Worm (Caenorhabditis elegans) whole organism, young adult: Measurements from ENCODE around the gene C06E4.5.
"Not testable (repeated sequence)": the region's sequence is repeated elsewhere in the genome, so short reads cannot be mapped to it uniquely, and the experiment has no call there.

Source experiments
- B0019.2 ChIP-seq: fragments of 200-800 bp; sonication (Bioruptor generic); conservative IDR thresholded peaks from 2 replicates; pipeline ENCODE4 v1.3.6; 2022; ENCODE audit warnings: missing genetic modification reagents, missing genetic modification characterization, missing compliant biosample characterization
- B0261.1 ChIP-seq: sonication (generic microtip); optimal IDR thresholded peaks from 2 replicates; lab custom pipeline; 2016; ENCODE audit warnings: mild to moderate bottlenecking, missing genetic modification characterization, moderate library complexity, missing compliant biosample characterization
- C06A6.2 ChIP-seq: fragments of 200-800 bp; sonication (Bioruptor generic); conservative IDR thresholded peaks from 2 replicates; pipeline ENCODE4 v1.3.6; 2022; ENCODE audit warnings: missing genetic modification characterization, missing compliant biosample characterization
- F23B12.7 ChIP-seq: sonication (generic microtip); optimal IDR thresholded peaks from 2 replicates; lab custom pipeline; 2017; ENCODE audit warnings: missing genetic modification characterization, mild to moderate bottlenecking, missing compliant biosample characterization, antibody characterized with exemption, moderate library complexity; ENCODE audit not compliant: insufficient read depth
- F52B5.7 ChIP-seq: sonication (generic microtip); optimal IDR thresholded peaks from 2 replicates; lab custom pipeline; 2016; ENCODE audit warnings: mild to moderate bottlenecking, missing genetic modification characterization, missing compliant biosample characterization
- F57A8.1 ChIP-seq: fragments of 200-800 bp; sonication (Bioruptor generic); optimal IDR thresholded peaks from 2 replicates; lab custom pipeline; 2018; ENCODE audit warnings: mild to moderate bottlenecking, missing genetic modification characterization, moderate library complexity, missing compliant biosample characterization
- Y53F4B.3 ChIP-seq: fragments of 200-800 bp; sonication (Bioruptor generic); IDR thresholded peaks from 2 replicates; pipeline ENCODE4 v1.3.6; 2022; ENCODE audit warnings: missing genetic modification reagents, missing genetic modification characterization, missing compliant biosample characterization
- Y67H2A.10 ChIP-seq: fragments of 200-800 bp; sonication (Bioruptor generic); conservative IDR thresholded peaks from 2 replicates; pipeline ENCODE4 v1.3.6; 2022; ENCODE audit warnings: missing genetic modification reagents, missing genetic modification characterization, missing compliant biosample characterization
- ama-1 ChIP-seq, 3 experiments: fragments of 150-350 bp in 1 of 3; sonication (generic microtip) in 2 of 3; optimal IDR thresholded peaks; 2 replicates each; lab custom pipeline; 2014 to 2018; ENCODE audit warnings: missing biosample characterization in 2 of 3, missing genetic modification characterization in 2 of 3, missing genetic modification reagents in 2 of 3
- athp-1 ChIP-seq: sonication (generic microtip); optimal IDR thresholded peaks from 2 replicates; lab custom pipeline; 2017; ENCODE audit warnings: mild to moderate bottlenecking, missing genetic modification characterization, missing compliant biosample characterization
- attf-5 ChIP-seq: fragments of 200-800 bp; sonication (Bioruptor generic); optimal IDR thresholded peaks from 2 replicates; lab custom pipeline; 2018; ENCODE audit warnings: mild to moderate bottlenecking, missing genetic modification characterization, missing compliant biosample characterization
- cebp-1 ChIP-seq, 2 experiments: fragments of 200-800 bp in 1 of 2; sonication (Bioruptor generic) in 1 of 2; sonication (generic microtip) in 1 of 2; IDR thresholded peaks in 1 of 2; optimal IDR thresholded peaks in 1 of 2; 2 replicates each; pipeline versions ENCODE4 v1.3.6 to Lab custom; 2017 to 2022; ENCODE audit warnings: missing compliant biosample characterization in 2 of 2, missing genetic modification characterization in 2 of 2, mild to moderate bottlenecking in 1 of 2, missing genetic modification reagents in 1 of 2, moderate library complexity in 1 of 2
- ceh-100 ChIP-seq: fragments of 200-800 bp; sonication (Bioruptor generic); IDR thresholded peaks from 2 replicates; pipeline ENCODE4 v1.3.6; 2022; ENCODE audit warnings: missing genetic modification reagents, missing genetic modification characterization, missing compliant biosample characterization
- ceh-27 ChIP-seq: fragments of 200-800 bp; sonication (Bioruptor generic); optimal IDR thresholded peaks from 2 replicates; lab custom pipeline; 2018; ENCODE audit warnings: mild to moderate bottlenecking, missing genetic modification characterization, moderate library complexity, missing compliant biosample characterization
- ceh-40 ChIP-seq: fragments of 200-800 bp; sonication (Bioruptor generic); IDR thresholded peaks from 2 replicates; pipeline ENCODE4 v1.3.6; 2022; ENCODE audit warnings: missing genetic modification characterization, missing compliant biosample characterization
- ceh-91 ChIP-seq: fragments of 200-800 bp; sonication (Bioruptor generic); IDR thresholded peaks from 2 replicates; pipeline ENCODE4 v1.3.6; 2022; ENCODE audit warnings: missing genetic modification reagents, missing genetic modification characterization, missing compliant biosample characterization
- chd-7 ChIP-seq: sonication (generic microtip); optimal IDR thresholded peaks from 2 replicates; lab custom pipeline; 2016; ENCODE audit warnings: mild to moderate bottlenecking, missing genetic modification characterization, moderate library complexity, missing compliant biosample characterization
- dpff-1 ChIP-seq: sonication (generic microtip); optimal IDR thresholded peaks from 2 replicates; lab custom pipeline; 2017; ENCODE audit warnings: mild to moderate bottlenecking, missing genetic modification characterization, missing compliant biosample characterization
- him-1 ChIP-seq: sonication (generic microtip); optimal IDR thresholded peaks from 2 replicates; lab custom pipeline; 2016; ENCODE audit warnings: missing genotype, missing genetic modification reagents, missing genetic modification characterization, missing compliant biosample characterization
- hmg-1.2 ChIP-seq: fragments of 200-800 bp; sonication (Bioruptor generic); IDR thresholded peaks from 2 replicates; pipeline ENCODE4 v1.3.6; 2022; ENCODE audit warnings: missing genetic modification reagents, missing genetic modification characterization, missing compliant biosample characterization
- hmg-20 ChIP-seq: fragments of 200-800 bp; sonication (Bioruptor generic); IDR thresholded peaks from 2 replicates; pipeline ENCODE4 v1.3.6; 2022; ENCODE audit warnings: missing genetic modification reagents, missing genetic modification characterization, missing compliant biosample characterization
- hrde-1 ChIP-seq: sonication (generic microtip); optimal IDR thresholded peaks from 2 replicates; lab custom pipeline; 2016; ENCODE audit warnings: missing genetic modification characterization, mild to moderate bottlenecking, missing compliant biosample characterization, moderate library complexity, missing genotype, missing genetic modification reagents, borderline replicate concordance
- lag-1 ChIP-seq: fragments of 200-800 bp; sonication (Bioruptor generic); IDR thresholded peaks from 2 replicates; pipeline ENCODE4 v1.3.6; 2022; ENCODE audit warnings: missing genetic modification reagents, missing genetic modification characterization, missing compliant biosample characterization
- madf-10 ChIP-seq: sonication (generic microtip); optimal IDR thresholded peaks from 2 replicates; lab custom pipeline; 2016; ENCODE audit warnings: mild to moderate bottlenecking, missing genetic modification characterization, missing compliant biosample characterization
- nhr-120 ChIP-seq: fragments of 200-800 bp; sonication (Bioruptor generic); IDR thresholded peaks from 2 replicates; pipeline ENCODE4 v1.3.6; 2022; ENCODE audit warnings: missing genetic modification characterization, missing compliant biosample characterization
- nhr-27 ChIP-seq: fragments of 200-800 bp; sonication (Bioruptor generic); optimal IDR thresholded peaks from 2 replicates; lab custom pipeline; 2018; ENCODE audit warnings: mild to moderate bottlenecking, missing genetic modification characterization, moderate library complexity, missing compliant biosample characterization
- rcor-1 ChIP-seq: fragments of 200-800 bp; sonication (Bioruptor generic); IDR thresholded peaks from 2 replicates; pipeline ENCODE4 v1.3.6; 2022; ENCODE audit warnings: missing genetic modification reagents, missing genetic modification characterization, missing compliant biosample characterization
- rpc-1 ChIP-seq, 2 experiments: fragments of 150-350 bp in 1 of 2; sonication (generic microtip) in 1 of 2; optimal IDR thresholded peaks; 2 replicates each; lab custom pipeline; 2014 to 2018; ENCODE audit warnings: missing biosample characterization in 1 of 2, missing genetic modification characterization in 1 of 2, missing genetic modification reagents in 1 of 2, missing genotype in 1 of 2
- snpc-1.3 ChIP-seq: sonication (generic microtip); optimal IDR thresholded peaks from 2 replicates; lab custom pipeline; 2017; ENCODE audit warnings: missing genetic modification characterization, mild to moderate bottlenecking, missing compliant biosample characterization, antibody characterized with exemption, moderate library complexity, missing genotype, missing genetic modification reagents; ENCODE audit not compliant: insufficient read depth
- snpc-4 ChIP-seq, 5 experiments: fragments of 150-350 bp in 1 of 5; sonication (generic microtip) in 4 of 5; optimal IDR thresholded peaks; 2 replicates each; lab custom pipeline; 2014 to 2018; ENCODE audit warnings: missing genetic modification characterization in 5 of 5, missing biosample characterization in 3 of 5, antibody characterized with exemption in 2 of 5, mild to moderate bottlenecking in 2 of 5, missing compliant biosample characterization in 2 of 5, missing genotype in 2 of 5, moderate library complexity in 2 of 5, missing genetic modification reagents in 1 of 5
- somi-1 ChIP-seq: fragments of 200-800 bp; sonication (Bioruptor generic); optimal IDR thresholded peaks from 2 replicates; lab custom pipeline; 2018; ENCODE audit warnings: mild to moderate bottlenecking, missing genetic modification characterization, missing compliant biosample characterization
- sptf-2 ChIP-seq: fragments of 200-800 bp; sonication (Bioruptor generic); optimal IDR thresholded peaks from 2 replicates; lab custom pipeline; 2018; ENCODE audit warnings: mild to moderate bottlenecking, missing genetic modification characterization, missing compliant biosample characterization
- tbp1 ChIP-seq: fragments of 200-800 bp; sonication (Bioruptor generic); optimal IDR thresholded peaks from 2 replicates; lab custom pipeline; 2018; ENCODE audit warnings: mild to moderate bottlenecking, missing genetic modification characterization, missing compliant biosample characterization
- unc-130 ChIP-seq: sonication (generic microtip); optimal IDR thresholded peaks from 2 replicates; lab custom pipeline; 2016; ENCODE audit warnings: missing genetic modification reagents, missing genetic modification characterization, missing compliant biosample characterization
- xnd-1 ChIP-seq: sonication (generic microtip); optimal IDR thresholded peaks from 2 replicates; lab custom pipeline; 2016; ENCODE audit warnings: missing genotype, missing genetic modification reagents, missing genetic modification characterization, missing compliant biosample characterization
- ztf-26 ChIP-seq: sonication (generic microtip); optimal IDR thresholded peaks from 2 replicates; lab custom pipeline; 2017; ENCODE audit warnings: missing genetic modification characterization, missing compliant biosample characterization
- ztf-3 ChIP-seq: fragments of 200-800 bp; sonication (Bioruptor generic); optimal IDR thresholded peaks from 2 replicates; lab custom pipeline; 2018; ENCODE audit warnings: mild to moderate bottlenecking, missing genetic modification characterization, missing compliant biosample characterization

Gene C06E4.5

DNA sequence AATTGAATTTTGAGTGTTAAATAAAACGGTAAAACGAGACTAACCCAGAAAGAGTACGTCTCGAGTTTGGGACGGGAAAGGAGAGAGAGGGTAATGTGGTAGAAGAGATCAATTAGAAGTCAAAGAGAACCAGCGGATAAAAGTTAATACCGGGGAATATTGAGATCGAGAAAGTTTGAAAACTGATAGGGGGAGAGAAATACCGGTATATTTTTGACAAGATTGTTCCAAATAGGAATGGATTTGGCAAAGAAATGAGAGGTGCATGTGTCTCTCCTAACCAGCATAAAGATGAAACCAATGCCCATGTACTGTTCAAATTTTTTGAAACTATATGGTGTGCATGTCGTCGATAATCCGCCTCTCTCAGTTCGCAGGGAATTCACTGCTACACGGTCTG, at the start of gene C06E4.5:
C06E4.5 (plus strand) TSS at position 301 of the 400 bp plus-strand sequence.
- TF ChIP-seq him-1 (tag; lab: Kevin White, UChicago); dpff-1; ceh-40: not testable (repeated sequence)
- TF ChIP-seq, all 124 proteins: peak for 0; not testable (repeated sequence) for 124

DNA sequence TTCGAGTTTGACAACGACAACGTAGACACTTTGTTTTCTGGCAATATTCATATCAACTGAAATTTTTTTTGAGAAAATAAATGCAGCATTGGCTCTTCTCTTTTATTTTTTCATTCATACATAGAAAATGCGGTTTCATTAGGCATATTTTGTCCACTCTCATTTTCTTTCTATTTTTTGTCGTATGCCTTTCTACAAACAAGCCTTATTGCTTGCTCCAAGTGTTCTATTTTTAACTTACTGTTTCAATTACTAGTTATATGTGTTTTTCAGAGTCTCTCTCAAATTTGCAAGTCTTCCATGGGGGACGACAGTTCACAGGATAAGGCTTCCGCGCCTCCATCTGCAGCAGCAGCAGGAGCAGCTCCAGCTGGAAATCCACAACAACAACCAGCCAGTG, 48.8 kb upstream of the C06E4.5 start, which contains the start of gene kcc-1:
kcc-1 (plus strand) TSS at position 301 of the 400 bp plus-strand sequence.
- TF ChIP-seq Y67H2A.10 (no peak), athp-1 (tag; lab: Kevin White, UChicago) (no peak), C06A6.2 (no peak), xnd-1 (tag; lab: Kevin White, UChicago) (no peak), snpc-4 (GFP tag; optimal IDR thresholded peaks at IDR 0.05; lab: Kevin White, UChicago) (no peak), snpc-4 (tag; optimal IDR thresholded peaks at IDR 0.05; lab: Kevin White, UChicago) (no peak), F23B12.7 (no peak), rpc-1 (optimal IDR thresholded peaks at IDR 0.05; lab: Kevin White, UChicago) (no peak), rpc-1 (tag; optimal IDR thresholded peaks at IDR 0.05; lab: Kevin White, UChicago) (no peak), sptf-2 (no peak), ztf-26 (tag; lab: Kevin White, UChicago) (no peak), nhr-120 (GFP tag; lab: Robert Waterston, UW) (no peak), tbp1 (GFP tag; lab: Kevin White, UChicago) (no peak), F52B5.7 (tag; lab: Kevin White, UChicago) (no peak), attf-5 (no peak), ceh-100 (GFP tag; lab: Robert Waterston, UW) (no peak), Y53F4B.3 (GFP tag; lab: Robert Waterston, UW) (no peak)
- TF ChIP-seq, all 124 proteins: peak for 0

DNA sequence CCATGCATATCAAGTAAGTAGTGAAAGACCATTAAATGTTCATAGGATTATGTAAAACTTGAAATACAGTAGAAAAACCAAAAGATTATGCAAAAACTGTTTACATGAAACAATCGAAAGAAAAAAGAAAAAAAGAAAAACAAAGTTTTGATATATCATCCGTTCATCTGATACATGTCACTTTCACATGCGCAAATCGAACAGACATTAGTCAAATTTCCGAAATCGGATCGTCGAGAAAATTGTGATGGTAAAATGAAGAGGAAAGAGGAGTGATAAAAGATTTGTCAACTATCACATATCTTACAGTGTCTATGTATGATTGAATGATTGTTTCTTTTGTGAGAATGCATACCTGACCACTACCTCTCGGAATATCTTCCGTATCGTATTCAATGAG, 45.8 kb upstream of the C06E4.5 start:
- no peak for TF ChIP-seq ztf-3
- no peak for TF ChIP-seq ama-1 (optimal IDR thresholded peaks at IDR 0.05; lab: Kevin White, UChicago)
- no peak for TF ChIP-seq ama-1 (GFP tag; optimal IDR thresholded peaks at IDR 0.05; lab: Kevin White, UChicago)
- TF ChIP-seq snpc-1.3 (tag; lab: Kevin White, UChicago) = no peak
- TF ChIP-seq unc-130 (GFP tag; lab: Kevin White, UChicago) = no peak
- TF ChIP-seq B0261.1 (tag; lab: Kevin White, UChicago) = no peak
- no peak for TF ChIP-seq F57A8.1
- TF ChIP-seq madf-10 (tag; lab: Kevin White, UChicago) = no peak
- no peak for TF ChIP-seq chd-7 (tag; lab: Kevin White, UChicago)
- no peak for TF ChIP-seq hmg-20 (GFP tag; lab: Robert Waterston, UW)
- no peak for TF ChIP-seq somi-1 (GFP tag; lab: Kevin White, UChicago)
- no peak for TF ChIP-seq ceh-91 (GFP tag; lab: Robert Waterston, UW)
- no peak for TF ChIP-seq B0019.2
- no peak for TF ChIP-seq nhr-27
- TF ChIP-seq cebp-1 (GFP tag; IDR thresholded peaks at IDR 0.05; lab: Robert Waterston, UW) = no peak
- TF ChIP-seq cebp-1 (tag; optimal IDR thresholded peaks at IDR 0.05; lab: Kevin White, UChicago) = no peak
- no peak for TF ChIP-seq him-1 (tag; lab: Kevin White, UChicago)
- no peak for TF ChIP-seq rcor-1
- no peak for TF ChIP-seq hrde-1 (tag; lab: Kevin White, UChicago)
- no peak for TF ChIP-seq lag-1 (GFP tag; lab: Robert Waterston, UW)
- no peak for TF ChIP-seq hmg-1.2 (GFP tag; lab: Robert Waterston, UW)
- TF ChIP-seq ceh-27 = no peak
